Worm (Caenorhabditis elegans) whole organism, L2 larva: ENCODE results near the gene zfp-3.
A peak's percentile ranks its signal among the peaks of the same experiment; 100 is the strongest.

Experiments used
- C34F6.9 ChIP-seq: fragments of 150-350 bp; optimal IDR thresholded peaks from 2 replicates; lab custom pipeline; 2014; ENCODE audit warnings: missing biosample characterization, missing genetic modification characterization
- F13H6.1 ChIP-seq: sonication (generic microtip); optimal IDR thresholded peaks from 2 replicates; lab custom pipeline; 2016; ENCODE audit warnings: missing genetic modification characterization, missing compliant biosample characterization
- R02D3.7 ChIP-seq: fragments of 150-350 bp; optimal IDR thresholded peaks from 2 replicates; lab custom pipeline; 2014; ENCODE audit warnings: missing biosample characterization, missing genetic modification characterization
- Y55F3AM.14 ChIP-seq: fragments of 200-800 bp; sonication (Bioruptor generic); optimal IDR thresholded peaks from 2 replicates; lab custom pipeline; 2018; ENCODE audit warnings: mild to moderate bottlenecking, missing genetic modification characterization, missing compliant biosample characterization
- ZK546.5 ChIP-seq: sonication (generic microtip); optimal IDR thresholded peaks from 2 replicates; lab custom pipeline; 2017; ENCODE audit warnings: missing biosample characterization, missing genetic modification characterization
- alr-1 ChIP-seq: fragments of 150-350 bp; optimal IDR thresholded peaks from 2 replicates; lab custom pipeline; 2014; ENCODE audit warnings: missing biosample characterization, missing genetic modification characterization
- aly-2 ChIP-seq: fragments of 150-350 bp; optimal IDR thresholded peaks from 2 replicates; lab custom pipeline; 2014; ENCODE audit warnings: missing biosample characterization, missing genetic modification characterization
- ama-1 ChIP-seq: fragments of 150-350 bp; optimal IDR thresholded peaks from 2 replicates; lab custom pipeline; 2018; ENCODE audit warnings: inconsistent platforms
- blmp-1 ChIP-seq: sonication (generic microtip); optimal IDR thresholded peaks from 2 replicates; lab custom pipeline; 2017; ENCODE audit warnings: missing genetic modification characterization, mild to moderate bottlenecking, missing compliant biosample characterization, antibody characterized with exemption, moderate library complexity; ENCODE audit not compliant: insufficient read depth
- ceh-16 ChIP-seq: fragments of 150-350 bp; optimal IDR thresholded peaks from 2 replicates; lab custom pipeline; 2014; ENCODE audit warnings: missing biosample characterization, missing genetic modification characterization
- ceh-82 ChIP-seq: fragments of 150-350 bp; optimal IDR thresholded peaks from 2 replicates; lab custom pipeline; 2014; ENCODE audit warnings: missing biosample characterization, missing genetic modification characterization
- crh-2 ChIP-seq: sonication (generic microtip); optimal IDR thresholded peaks from 2 replicates; lab custom pipeline; 2017; ENCODE audit warnings: missing biosample characterization, missing genetic modification characterization
- dmd-4 ChIP-seq: sonication (generic microtip); optimal IDR thresholded peaks from 2 replicates; lab custom pipeline; 2017; ENCODE audit warnings: missing biosample characterization, missing genetic modification characterization
- egl-27 ChIP-seq: sonication (generic microtip); optimal IDR thresholded peaks from 3 replicates; lab custom pipeline; 2017; ENCODE audit warnings: missing biosample characterization, missing genetic modification reagents, missing genetic modification characterization
- elt-1 ChIP-seq: fragments of 150-350 bp; optimal IDR thresholded peaks from 2 replicates; lab custom pipeline; 2014; ENCODE audit warnings: missing biosample characterization, missing genetic modification characterization
- elt-3 ChIP-seq: sonication (generic microtip); optimal IDR thresholded peaks from 2 replicates; lab custom pipeline; 2017; ENCODE audit warnings: missing biosample characterization, missing genetic modification characterization
- fos-1 ChIP-seq: fragments of 150-350 bp; optimal IDR thresholded peaks from 2 replicates; lab custom pipeline; 2014; ENCODE audit warnings: missing biosample characterization, missing genetic modification characterization
- gmeb-1 ChIP-seq: fragments of 150-350 bp; optimal IDR thresholded peaks from 2 replicates; lab custom pipeline; 2014; ENCODE audit warnings: missing biosample characterization, missing genetic modification characterization
- lin-11 ChIP-seq: fragments of 150-350 bp; sonication (generic microtip); optimal IDR thresholded peaks from 2 replicates; lab custom pipeline; 2014; ENCODE audit warnings: missing biosample characterization, missing genetic modification characterization, inconsistent platforms, mixed read lengths
- lin-13 ChIP-seq: fragments of 150-350 bp; optimal IDR thresholded peaks from 2 replicates; lab custom pipeline; 2014; ENCODE audit warnings: missing biosample characterization, missing genetic modification reagents, missing genetic modification characterization
- lin-39 ChIP-seq: fragments of 150-350 bp; optimal IDR thresholded peaks from 2 replicates; lab custom pipeline; 2014; ENCODE audit warnings: missing biosample characterization, missing genetic modification reagents, missing genetic modification characterization
- lsy-2 ChIP-seq, 2 experiments: fragments of 150-350 bp in 1 of 2; sonication (generic microtip) in 1 of 2; optimal IDR thresholded peaks; 2 replicates each; lab custom pipeline; 2014 to 2017; ENCODE audit warnings: missing biosample characterization in 2 of 2, missing genetic modification characterization in 2 of 2
- mab-5 ChIP-seq: fragments of 150-350 bp; optimal IDR thresholded peaks from 2 replicates; lab custom pipeline; 2014; ENCODE audit warnings: missing biosample characterization, missing genetic modification characterization
- mbf-1 ChIP-seq: sonication (generic microtip); optimal IDR thresholded peaks from 2 replicates; lab custom pipeline; 2017; ENCODE audit warnings: missing biosample characterization, missing genetic modification characterization
- mdl-1 ChIP-seq, 2 experiments: fragments of 150-350 bp in 1 of 2; sonication (generic microtip) in 1 of 2; optimal IDR thresholded peaks; 2 replicates each; lab custom pipeline; 2017; ENCODE audit warnings: missing biosample characterization in 2 of 2, missing genetic modification characterization in 2 of 2
- nhr-10 ChIP-seq: sonication (generic microtip); optimal IDR thresholded peaks from 2 replicates; lab custom pipeline; 2017; ENCODE audit warnings: missing biosample characterization, missing genetic modification characterization
- nhr-11 ChIP-seq: fragments of 150-350 bp; optimal IDR thresholded peaks from 2 replicates; lab custom pipeline; 2014; ENCODE audit warnings: missing biosample characterization, missing genetic modification characterization
- nhr-12 ChIP-seq: fragments of 150-350 bp; optimal IDR thresholded peaks from 2 replicates; lab custom pipeline; 2014; ENCODE audit warnings: missing biosample characterization, missing genetic modification characterization
- nhr-129 ChIP-seq: fragments of 150-350 bp; optimal IDR thresholded peaks from 2 replicates; lab custom pipeline; 2014; ENCODE audit warnings: missing biosample characterization, missing genetic modification characterization
- nhr-21 ChIP-seq: fragments of 150-350 bp; optimal IDR thresholded peaks from 2 replicates; lab custom pipeline; 2014; ENCODE audit warnings: missing biosample characterization, missing genetic modification characterization
- nhr-23 ChIP-seq: fragments of 150-350 bp; optimal IDR thresholded peaks from 2 replicates; lab custom pipeline; 2014; ENCODE audit warnings: missing biosample characterization, missing genetic modification reagents, missing genetic modification characterization
- nhr-237 ChIP-seq: fragments of 150-350 bp; optimal IDR thresholded peaks from 2 replicates; lab custom pipeline; 2014; ENCODE audit warnings: missing biosample characterization, missing genetic modification characterization
- nhr-25 ChIP-seq: fragments of 150-350 bp; sonication (generic microtip); optimal IDR thresholded peaks from 3 replicates; lab custom pipeline; 2014; ENCODE audit warnings: missing biosample characterization, missing genetic modification characterization
- nhr-6 ChIP-seq: fragments of 150-350 bp; optimal IDR thresholded peaks from 2 replicates; lab custom pipeline; 2014; ENCODE audit warnings: missing biosample characterization, missing genetic modification characterization
- nhr-77 ChIP-seq: fragments of 150-350 bp; optimal IDR thresholded peaks from 2 replicates; lab custom pipeline; 2014; ENCODE audit warnings: missing biosample characterization, missing genetic modification characterization
- peb-1 ChIP-seq: fragments of 150-350 bp; optimal IDR thresholded peaks from 2 replicates; lab custom pipeline; 2014; ENCODE audit warnings: missing biosample characterization, missing genetic modification characterization
- sem-4 ChIP-seq: fragments of 150-350 bp; optimal IDR thresholded peaks from 2 replicates; lab custom pipeline; 2014; ENCODE audit warnings: missing biosample characterization, missing genetic modification reagents, missing genetic modification characterization
- skn-1 ChIP-seq: sonication (generic microtip); optimal IDR thresholded peaks from 2 replicates; lab custom pipeline; 2017; ENCODE audit warnings: missing biosample characterization, missing genetic modification characterization
- sma-3 ChIP-seq: sonication (generic microtip); optimal IDR thresholded peaks from 2 replicates; lab custom pipeline; 2016; ENCODE audit warnings: missing genetic modification reagents, missing genetic modification characterization, missing compliant biosample characterization
- sma-9 ChIP-seq, 2 experiments: fragments of 150-350 bp in 1 of 2; sonication (generic microtip) in 1 of 2; optimal IDR thresholded peaks; 2 replicates each; lab custom pipeline; 2014 to 2016; ENCODE audit warnings: missing genetic modification characterization in 2 of 2, mild to moderate bottlenecking in 1 of 2, missing biosample characterization in 1 of 2, missing compliant biosample characterization in 1 of 2, missing genetic modification reagents in 1 of 2, moderate library complexity in 1 of 2
- snpc-4 ChIP-seq: fragments of 150-350 bp; optimal IDR thresholded peaks from 2 replicates; lab custom pipeline; 2014; ENCODE audit warnings: missing biosample characterization, missing genetic modification characterization
- unc-39 ChIP-seq: fragments of 150-350 bp; optimal IDR thresholded peaks from 2 replicates; lab custom pipeline; 2014; ENCODE audit warnings: missing biosample characterization, missing genetic modification characterization
- unc-55 ChIP-seq: fragments of 150-350 bp; sonication (generic microtip); optimal IDR thresholded peaks from 3 replicates; lab custom pipeline; 2014; ENCODE audit warnings: missing biosample characterization, missing genetic modification reagents, missing genetic modification characterization
- unc-62 ChIP-seq: fragments of 150-350 bp; optimal IDR thresholded peaks from 2 replicates; lab custom pipeline; 2014; ENCODE audit warnings: missing biosample characterization, missing genetic modification reagents, missing genetic modification characterization
- zag-1 ChIP-seq: fragments of 150-350 bp; optimal IDR thresholded peaks from 2 replicates; lab custom pipeline; 2014; ENCODE audit warnings: missing biosample characterization, missing genetic modification characterization
- ztf-1 ChIP-seq: fragments of 200-800 bp; sonication (Bioruptor generic); conservative IDR thresholded peaks from 2 replicates; pipeline ENCODE4 v1.3.6; 2022; ENCODE audit warnings: missing genetic modification characterization, missing compliant biosample characterization
- ztf-11 ChIP-seq: sonication (generic microtip); optimal IDR thresholded peaks from 2 replicates; lab custom pipeline; 2017; ENCODE audit warnings: missing biosample characterization, missing genetic modification characterization
- ztf-4 ChIP-seq: fragments of 150-350 bp; optimal IDR thresholded peaks from 2 replicates; lab custom pipeline; 2014; ENCODE audit warnings: missing biosample characterization, missing genetic modification characterization

The zfp-3 gene

DNA sequence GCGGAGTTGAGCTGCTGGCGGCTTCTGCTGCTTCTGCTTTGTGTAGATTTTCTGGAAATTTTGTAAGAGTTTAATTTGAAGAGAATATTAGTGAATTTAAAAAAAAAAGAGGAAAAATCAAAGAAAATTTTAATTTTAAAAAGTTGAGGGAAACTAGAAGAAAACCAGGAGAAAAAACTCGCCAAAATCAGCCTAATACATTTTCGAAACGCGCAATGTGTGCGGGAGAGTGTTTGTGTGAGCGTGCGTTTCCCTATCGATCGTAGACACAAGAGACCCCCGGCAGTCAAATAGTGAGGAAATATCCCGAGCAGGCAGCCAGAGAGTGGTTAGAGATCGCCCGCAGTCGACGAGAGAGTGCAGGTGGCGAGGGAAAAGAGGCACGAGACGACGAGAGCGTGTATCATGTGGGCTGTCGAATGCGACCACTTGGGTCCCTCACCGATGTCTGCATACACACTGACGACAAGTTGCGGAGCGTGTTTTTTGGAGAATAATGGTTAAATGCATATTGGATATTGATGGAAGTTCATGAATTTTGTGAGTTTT is at the start of gene zfp-3:
Gene zfp-3 (minus strand): TSS at position 51 of the 549 bp plus-strand sequence.
- TF ChIP-seq nhr-237 (tag; lab: Kevin White, UChicago) (peak; percentile 75), Y55F3AM.14 (peak; percentile 60), gmeb-1 (tag; lab: Kevin White, UChicago) (peak; percentile 85), lin-13 (GFP tag; lab: Kevin White, UChicago) (peak; percentile 86), ama-1 (lab: Kevin White, UChicago) (peak; percentile 62), ztf-1 (no peak), fos-1 (tag; lab: Kevin White, UChicago) (peak; percentile 97), crh-2 (peak; percentile 94), aly-2 (no peak), alr-1 (tag; lab: Kevin White, UChicago) (no peak), ztf-4 (tag; lab: Kevin White, UChicago) (peak; percentile 93), nhr-6 (tag; lab: Kevin White, UChicago) (peak; percentile 93), elt-1 (tag; lab: Kevin White, UChicago) (no peak), ceh-82 (tag; lab: Kevin White, UChicago) (no peak), mdl-1 (tag; optimal IDR thresholded peaks at IDR 0.05; lab: Kevin White, UChicago) (peak; percentile 97), F13H6.1 (tag; lab: Kevin White, UChicago) (peak; percentile 98), sma-9 (GFP tag; optimal IDR thresholded peaks at IDR 0.05; lab: Kevin White, UChicago) (peak; percentile 96), sma-9 (tag; optimal IDR thresholded peaks at IDR 0.05; lab: Kevin White, UChicago) (no peak), lin-11 (tag; lab: Kevin White, UChicago) (peak; percentile 97), ceh-16 (tag; lab: Kevin White, UChicago) (peak; percentile 44), nhr-129 (tag; lab: Kevin White, UChicago) (peak; percentile 96), blmp-1 (peak; percentile 84), sma-3 (peak; percentile 94), dmd-4 (tag; lab: Kevin White, UChicago) (no peak), egl-27 (tag; lab: Kevin White, UChicago) (peak; percentile 94), elt-3 (tag; lab: Kevin White, UChicago) (no peak), unc-39 (tag; lab: Kevin White, UChicago) (no peak), sem-4 (peak; percentile 87), lsy-2 (tag; optimal IDR thresholded peaks at IDR 0.05; lab: Kevin White, UChicago) (peak; percentile 77 to 94), unc-55 (GFP tag; lab: Kevin White, UChicago) (peak; percentile 97), nhr-25 (tag; lab: Kevin White, UChicago) (peak; percentile 96), nhr-23 (no peak), snpc-4 (tag; lab: Kevin White, UChicago) (peak; percentile 84), nhr-11 (tag; lab: Kevin White, UChicago) (no peak), nhr-77 (tag; lab: Kevin White, UChicago) (peak; percentile 36), mab-5 (tag; lab: Kevin White, UChicago) (peak; percentile 92), mbf-1 (tag; lab: Kevin White, UChicago) (no peak), unc-62 (GFP tag; lab: Kevin White, UChicago) (peak; percentile 48), ztf-11 (tag; lab: Kevin White, UChicago) (peak; percentile 14), zag-1 (tag; lab: Kevin White, UChicago) (peak; percentile 92), C34F6.9 (tag; lab: Kevin White, UChicago) (peak; percentile 98), nhr-10 (tag; lab: Kevin White, UChicago) (peak; percentile 53), skn-1 (peak; percentile 66), nhr-21 (tag; lab: Kevin White, UChicago) (peak; percentile 95), R02D3.7 (peak; percentile 12), lin-39 (tag; lab: Kevin White, UChicago) (peak; percentile 36), peb-1 (tag; lab: Kevin White, UChicago) (no peak), nhr-12 (tag; lab: Kevin White, UChicago) (no peak), ZK546.5 (tag; lab: Kevin White, UChicago) (peak; percentile 69)
